Fruit fly (Drosophila melanogaster): Measurements from ENCODE around the gene Rab9Fb.

Gene Rab9Fb

DNA sequence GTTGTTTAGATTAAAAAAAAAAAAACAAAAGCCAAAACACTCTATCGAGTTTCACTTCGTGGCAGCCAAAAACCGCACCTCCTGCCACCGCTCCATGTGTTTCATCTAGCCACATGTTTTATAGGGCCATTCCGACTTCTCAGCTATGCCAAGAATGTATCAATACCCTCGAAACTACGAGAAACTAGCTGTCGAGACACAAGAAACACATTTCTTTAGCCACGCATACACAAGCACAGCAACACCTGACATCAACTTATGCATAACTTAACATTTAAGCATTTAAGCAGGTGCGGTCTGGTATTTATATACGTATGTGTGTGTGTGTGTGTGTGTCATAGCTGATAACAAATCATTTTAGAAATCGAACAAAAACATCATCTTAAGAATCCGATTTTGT lies 16.7 kb downstream of the Rab9Fb start:
- no peak for TF ChIP-seq CG7045 (GFP tag; optimal IDR thresholded peaks at IDR 0.05)
- no peak for TF ChIP-seq CG7101 (tag; optimal IDR thresholded peaks at IDR 0.05)
- no peak for TF ChIP-seq Mnt (GFP tag; optimal IDR thresholded peaks at IDR 0.05)
- TF ChIP-seq CG33017 (tag; optimal IDR thresholded peaks at IDR 0.05) = no peak
- TF ChIP-seq CG5204 (GFP tag; optimal IDR thresholded peaks at IDR 0.05) = no peak
- TF ChIP-seq ovo (GFP tag; optimal IDR thresholded peaks at IDR 0.05) = no peak
- no peak for TF ChIP-seq CG1620 (GFP tag; optimal IDR thresholded peaks at IDR 0.05)
- no peak for TF ChIP-seq CG11617 (GFP tag; optimal IDR thresholded peaks at IDR 0.05)
- no peak for TF ChIP-seq CG14711 (tag; optimal IDR thresholded peaks at IDR 0.05)
- TF ChIP-seq toe (GFP tag; optimal IDR thresholded peaks at IDR 0.05) = no peak
- TF ChIP-seq Clk (GFP tag; optimal IDR thresholded peaks at IDR 0.05) = no peak
- no peak for TF ChIP-seq cic (GFP tag; optimal IDR thresholded peaks at IDR 0.05)
- no peak for TF ChIP-seq Crg-1 (GFP tag; optimal IDR thresholded peaks at IDR 0.05)
- no peak for TF ChIP-seq CG12768 (GFP tag; optimal IDR thresholded peaks at IDR 0.05)
- TF ChIP-seq kay (GFP tag; ENCODE audit: borderline replicate concordance) = no peak
- no peak for TF ChIP-seq tj (GFP tag; optimal IDR thresholded peaks at IDR 0.05)

DNA sequence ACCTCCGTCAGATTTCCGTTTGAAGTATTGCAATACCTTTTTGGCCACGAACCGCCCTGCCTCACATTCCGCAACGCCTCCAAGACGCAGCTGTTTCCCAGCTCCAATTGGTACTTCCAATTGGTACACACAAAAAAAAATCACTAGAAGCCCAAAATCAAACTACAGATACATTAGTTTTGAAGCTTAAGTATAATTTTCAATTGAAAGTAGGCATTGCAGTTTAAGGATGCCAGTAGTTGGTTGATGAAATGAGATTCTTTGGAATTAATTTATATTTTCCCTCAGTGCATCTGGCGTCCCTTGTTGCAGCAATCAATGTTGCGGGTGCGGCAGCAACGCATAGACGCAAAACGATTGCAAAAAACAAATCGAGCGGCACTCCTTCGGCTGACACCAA lies 18.5 kb downstream of the Rab9Fb start:
- TF ChIP-seq CG7045 (GFP tag; optimal IDR thresholded peaks at IDR 0.05) (no peak), CG11617 (GFP tag; optimal IDR thresholded peaks at IDR 0.05) (no peak)

DNA sequence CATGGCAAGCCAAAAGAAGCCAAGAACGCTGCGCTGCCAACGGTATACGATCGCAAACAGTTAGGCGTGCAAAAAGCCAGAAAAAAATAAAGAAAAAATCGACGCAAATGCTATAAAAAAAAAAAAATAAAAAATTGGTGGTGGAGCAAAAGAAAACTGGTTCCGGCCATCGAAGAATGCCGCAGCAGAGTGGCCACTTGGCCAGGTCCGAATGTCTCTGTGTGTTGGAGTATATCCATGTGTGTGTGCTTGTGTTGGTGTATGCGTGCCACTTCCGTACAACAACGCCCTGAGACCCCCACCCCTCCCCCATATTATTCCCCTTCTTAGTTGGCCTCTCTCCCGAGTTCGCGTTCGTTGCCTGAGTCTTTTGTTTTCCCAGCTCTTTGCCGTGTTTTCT lies 20.0 kb downstream of the Rab9Fb start:
- no peak for TF ChIP-seq cnc (optimal IDR thresholded peaks at IDR 0.05)
- no peak for TF ChIP-seq Crg-1 (GFP tag; optimal IDR thresholded peaks at IDR 0.05)
- TF ChIP-seq CG1620 (GFP tag; optimal IDR thresholded peaks at IDR 0.05) = no peak
- no peak for TF ChIP-seq CG7101 (tag; optimal IDR thresholded peaks at IDR 0.05)
- no peak for TF ChIP-seq tj (GFP tag; optimal IDR thresholded peaks at IDR 0.05)
- TF ChIP-seq CG11617 (GFP tag; optimal IDR thresholded peaks at IDR 0.05) = no peak
- TF ChIP-seq ovo (GFP tag; optimal IDR thresholded peaks at IDR 0.05) = no peak
- TF ChIP-seq CG7045 (GFP tag; optimal IDR thresholded peaks at IDR 0.05) = no peak
- TF ChIP-seq pad (GFP tag; optimal IDR thresholded peaks at IDR 0.05) = no peak
- no peak for TF ChIP-seq Hr96 (GFP tag; optimal IDR thresholded peaks at IDR 0.05)
- no peak for TF ChIP-seq CG33017 (tag; optimal IDR thresholded peaks at IDR 0.05)
- TF ChIP-seq kay (GFP tag; ENCODE audit: borderline replicate concordance) = no peak

DNA sequence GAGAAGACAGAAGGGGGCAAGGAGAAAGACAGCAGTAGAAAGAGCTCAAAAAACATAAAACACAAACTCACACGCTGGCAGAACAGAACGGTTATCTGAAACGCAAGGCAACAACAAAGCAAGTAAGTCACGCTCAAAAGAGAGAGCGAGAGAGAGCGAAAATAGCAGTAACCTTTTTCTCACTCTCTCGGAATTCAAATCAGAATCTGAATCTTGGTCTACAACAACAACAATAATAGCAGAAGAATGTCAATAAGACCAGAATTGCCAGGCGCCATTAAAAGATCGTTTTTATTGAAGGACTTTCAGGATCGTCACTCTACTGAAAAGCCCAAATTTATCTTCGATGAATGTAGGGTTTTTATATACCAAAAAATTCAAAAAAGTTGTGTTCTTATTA lies 21.0 kb downstream of the Rab9Fb start:
- TF ChIP-seq CG14711 (tag; optimal IDR thresholded peaks at IDR 0.05) (no peak), Mnt (GFP tag; optimal IDR thresholded peaks at IDR 0.05) (no peak), cnc (optimal IDR thresholded peaks at IDR 0.05) (no peak), ovo (GFP tag; optimal IDR thresholded peaks at IDR 0.05) (no peak), toe (GFP tag; optimal IDR thresholded peaks at IDR 0.05) (no peak), bab1 (GFP tag; optimal IDR thresholded peaks at IDR 0.05) (no peak), CG33017 (tag; optimal IDR thresholded peaks at IDR 0.05) (no peak), Hr96 (GFP tag; optimal IDR thresholded peaks at IDR 0.05) (no peak), CG1620 (GFP tag; optimal IDR thresholded peaks at IDR 0.05) (no peak), CG7101 (tag; optimal IDR thresholded peaks at IDR 0.05) (no peak)

DNA sequence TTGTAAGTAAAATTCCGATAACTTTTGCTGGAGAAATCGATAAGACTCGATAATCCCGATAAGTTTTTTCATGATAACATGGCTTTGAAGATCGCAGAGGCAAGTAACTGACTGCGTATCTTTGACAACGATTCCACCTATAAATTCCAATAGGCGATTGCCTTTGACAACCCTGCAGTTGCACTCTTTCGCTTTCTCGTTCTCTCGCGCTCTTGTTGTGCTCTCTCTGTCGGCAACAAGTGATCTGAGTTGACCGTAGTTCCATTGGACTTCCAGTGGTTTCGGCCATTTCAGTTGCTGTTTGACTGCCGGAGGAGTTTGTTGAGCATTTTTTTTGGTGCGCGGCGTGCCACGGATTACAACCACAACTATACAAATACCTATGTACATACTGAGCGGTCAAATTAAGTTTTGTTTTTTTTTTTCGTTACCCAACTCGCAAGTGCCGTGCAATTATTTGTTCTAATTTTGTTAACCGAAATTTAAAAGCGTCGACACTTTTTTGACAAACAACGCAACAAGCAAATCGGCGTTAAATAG lies 21.7 kb downstream of the Rab9Fb start, which contains the start of gene Myo10A:
Gene Myo10A (plus strand): TSS at position 288 of the 540 bp plus-strand sequence.
- peak; percentile 50 for TF ChIP-seq CG14711 (tag; optimal IDR thresholded peaks at IDR 0.05)
- no peak for TF ChIP-seq bab1 (GFP tag; optimal IDR thresholded peaks at IDR 0.05)
- TF ChIP-seq CG11617 (GFP tag; optimal IDR thresholded peaks at IDR 0.05) = no peak

dm6 chrX:10929613-10930012 lies 22.7 kb downstream of the Rab9Fb start:
- TF ChIP-seq Hr96 (GFP tag; optimal IDR thresholded peaks at IDR 0.05) (no peak), CG14711 (tag; optimal IDR thresholded peaks at IDR 0.05) (peak; percentile 38)

DNA sequence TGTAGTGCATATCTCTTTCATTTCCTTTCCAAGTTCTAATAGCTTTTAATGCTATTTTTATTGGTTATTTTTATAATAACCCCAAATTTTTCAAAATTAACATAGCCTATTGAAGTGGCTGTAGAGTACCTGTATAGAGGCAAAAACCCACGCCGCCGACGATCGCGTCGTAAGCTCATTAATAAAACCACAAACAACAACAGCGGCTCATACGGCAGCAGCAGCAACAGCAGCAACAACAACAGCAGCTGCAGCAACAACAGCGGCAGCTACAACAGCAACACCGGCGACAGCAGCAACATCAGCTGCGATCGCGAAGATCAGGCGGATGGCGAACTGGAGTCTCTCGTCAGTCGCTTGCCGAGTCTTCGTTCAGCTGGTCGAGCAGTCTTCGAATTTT lies 25.2 kb downstream of the Rab9Fb start, which contains the start of gene CG2145:
Gene CG2145 (plus strand): TSS at position 290 of the 400 bp plus-strand sequence.
- TF ChIP-seq cnc (optimal IDR thresholded peaks at IDR 0.05) (no peak), CG7101 (tag; optimal IDR thresholded peaks at IDR 0.05) (peak; percentile 41), CG14711 (tag; optimal IDR thresholded peaks at IDR 0.05) (peak; percentile 29), Crg-1 (GFP tag; optimal IDR thresholded peaks at IDR 0.05) (no peak), kay (GFP tag; ENCODE audit: borderline replicate concordance) (peak; percentile 74), ovo (GFP tag; optimal IDR thresholded peaks at IDR 0.05) (peak; percentile 88), CG1620 (GFP tag; optimal IDR thresholded peaks at IDR 0.05) (peak; percentile 6), cic (GFP tag; optimal IDR thresholded peaks at IDR 0.05) (peak; percentile 76), tj (GFP tag; optimal IDR thresholded peaks at IDR 0.05) (peak; percentile 60), CG5204 (GFP tag; optimal IDR thresholded peaks at IDR 0.05) (no peak), pad (GFP tag; optimal IDR thresholded peaks at IDR 0.05) (no peak), Clk (GFP tag; optimal IDR thresholded peaks at IDR 0.05) (peak; percentile 68), CG11617 (GFP tag; optimal IDR thresholded peaks at IDR 0.05) (peak; percentile 14), CG7045 (GFP tag; optimal IDR thresholded peaks at IDR 0.05) (no peak), Hr96 (GFP tag; optimal IDR thresholded peaks at IDR 0.05) (peak; percentile 73), bab1 (GFP tag; optimal IDR thresholded peaks at IDR 0.05) (peak; percentile 87), toe (GFP tag; optimal IDR thresholded peaks at IDR 0.05) (peak; percentile 64), CG12768 (GFP tag; optimal IDR thresholded peaks at IDR 0.05) (peak; percentile 56), Mnt (GFP tag; optimal IDR thresholded peaks at IDR 0.05) (peak; percentile 76), CG33017 (tag; optimal IDR thresholded peaks at IDR 0.05) (peak; percentile 31)

Measured in whole organism, adult.